Worm (Caenorhabditis elegans) whole organism, young adult: ENCODE measurements around the gene sul-1.

Experiments
- F33H1.4 ChIP-seq: fragments of 200-800 bp; sonication (Bioruptor generic); IDR thresholded peaks from 2 replicates; pipeline ENCODE4 v1.3.6; 2022; ENCODE audit warnings: missing genetic modification reagents, missing genetic modification characterization, missing compliant biosample characterization
- attf-5 ChIP-seq: fragments of 200-800 bp; sonication (Bioruptor generic); optimal IDR thresholded peaks from 2 replicates; lab custom pipeline; 2018; ENCODE audit warnings: mild to moderate bottlenecking, missing genetic modification characterization, missing compliant biosample characterization
- dpl-1 ChIP-seq: fragments of 150-350 bp; optimal IDR thresholded peaks from 2 replicates; lab custom pipeline; 2014; ENCODE audit warnings: missing biosample characterization, missing genetic modification reagents, missing genetic modification characterization
- egrh-3 ChIP-seq: fragments of 200-800 bp; sonication (Bioruptor generic); IDR thresholded peaks from 2 replicates; pipeline ENCODE4 v1.3.6; 2022; ENCODE audit warnings: missing genetic modification reagents, missing genetic modification characterization, missing compliant biosample characterization
- hrde-1 ChIP-seq: sonication (generic microtip); optimal IDR thresholded peaks from 2 replicates; lab custom pipeline; 2016; ENCODE audit warnings: missing genetic modification characterization, mild to moderate bottlenecking, missing compliant biosample characterization, moderate library complexity, missing genotype, missing genetic modification reagents, borderline replicate concordance
- madf-6 ChIP-seq: fragments of 200-800 bp; sonication (Bioruptor generic); IDR thresholded peaks from 2 replicates; pipeline ENCODE4 v1.3.6; 2022; ENCODE audit warnings: missing genetic modification reagents, missing genetic modification characterization, missing compliant biosample characterization
- nfya-1 ChIP-seq: sonication (generic microtip); optimal IDR thresholded peaks from 2 replicates; lab custom pipeline; 2017; ENCODE audit warnings: antibody characterized with exemption, missing compliant biosample characterization, missing genetic modification characterization, borderline replicate concordance; ENCODE audit not compliant: insufficient read depth
- pbrm-1 ChIP-seq: fragments of 200-800 bp; sonication (Bioruptor generic); IDR thresholded peaks from 2 replicates; pipeline ENCODE4 v1.3.6; 2022; ENCODE audit warnings: missing genetic modification reagents, missing genetic modification characterization, missing compliant biosample characterization
- repo-1 ChIP-seq: sonication (generic microtip); optimal IDR thresholded peaks from 2 replicates; lab custom pipeline; 2017; ENCODE audit warnings: mild to moderate bottlenecking, missing genetic modification characterization, missing compliant biosample characterization
- snpc-1.3 ChIP-seq: sonication (generic microtip); optimal IDR thresholded peaks from 2 replicates; lab custom pipeline; 2017; ENCODE audit warnings: missing genetic modification characterization, mild to moderate bottlenecking, missing compliant biosample characterization, antibody characterized with exemption, moderate library complexity, missing genotype, missing genetic modification reagents; ENCODE audit not compliant: insufficient read depth
- unc-62 ChIP-seq: fragments of 150-350 bp; optimal IDR thresholded peaks from 2 replicates; lab custom pipeline; 2014; ENCODE audit warnings: missing biosample characterization, missing genetic modification reagents, missing genetic modification characterization

ce11 chrX:3258842-3259241, 11.9 kb downstream of the sul-1 start, which contains the start of gene lbp-1:
- no peak for TF ChIP-seq nfya-1 (tag; lab: Kevin White, UChicago)
- TF ChIP-seq egrh-3: no peak
- no peak for TF ChIP-seq unc-62 (GFP tag; lab: Kevin White, UChicago)
- TF ChIP-seq repo-1: no peak
- TF ChIP-seq F33H1.4: no peak
- TF ChIP-seq madf-6 (GFP tag; lab: Robert Waterston, UW): no peak
- no peak for TF ChIP-seq dpl-1 (GFP tag; lab: Kevin White, UChicago)
- no peak for TF ChIP-seq hrde-1 (tag; lab: Kevin White, UChicago)
- no peak for TF ChIP-seq snpc-1.3 (tag; lab: Kevin White, UChicago)
- no peak for TF ChIP-seq pbrm-1
- TF ChIP-seq attf-5 (GFP tag; lab: Kevin White, UChicago): no peak
